Worm (Caenorhabditis elegans): ENCODE results near the gene K10D6.4.

Gene K10D6.4

DNA sequence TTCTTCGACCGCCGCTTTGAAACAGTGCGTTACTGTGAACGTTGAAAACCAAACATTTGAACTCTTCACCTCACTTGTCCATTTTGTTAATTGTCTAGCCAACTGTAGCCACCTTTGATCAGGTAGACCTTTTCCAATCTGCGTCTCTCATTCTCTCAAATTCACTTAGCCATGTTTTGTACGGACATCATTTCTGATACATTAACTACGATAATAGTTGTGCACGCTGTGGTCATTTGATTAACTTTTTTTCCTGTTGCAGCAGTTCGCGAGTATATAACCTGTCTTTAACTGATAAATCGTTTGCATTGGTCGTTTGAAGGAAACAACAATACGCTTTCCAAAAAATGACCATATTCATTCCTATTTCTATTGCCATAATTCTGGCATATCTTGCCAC is 15.7 kb downstream of the K10D6.4 start, which contains the start of gene cyp-29A2:
TSS of gene cyp-29A2 (plus strand) at position 190 of the 400 bp plus-strand sequence.
- TF ChIP-seq crh-2 (tag; optimal IDR thresholded peaks at IDR 0.05) (peak; percentile 28), lin-13 (GFP tag; optimal IDR thresholded peaks at IDR 0.05) (no peak), skn-1 (tag; optimal IDR thresholded peaks at IDR 0.05) (no peak), gmeb-1 (tag; optimal IDR thresholded peaks at IDR 0.05) (peak; percentile 23), R02D3.7 (tag; optimal IDR thresholded peaks at IDR 0.05) (no peak), nhr-129 (tag; optimal IDR thresholded peaks at IDR 0.05) (peak; percentile 34), nhr-12 (tag; optimal IDR thresholded peaks at IDR 0.05) (no peak), sma-9 (GFP tag; optimal IDR thresholded peaks at IDR 0.05) (peak; percentile 24), sma-9 (tag; optimal IDR thresholded peaks at IDR 0.05) (no peak), lin-11 (tag; optimal IDR thresholded peaks at IDR 0.05) (no peak), F13H6.1 (tag; optimal IDR thresholded peaks at IDR 0.05) (no peak), snpc-4 (tag; optimal IDR thresholded peaks at IDR 0.05) (no peak)

DNA sequence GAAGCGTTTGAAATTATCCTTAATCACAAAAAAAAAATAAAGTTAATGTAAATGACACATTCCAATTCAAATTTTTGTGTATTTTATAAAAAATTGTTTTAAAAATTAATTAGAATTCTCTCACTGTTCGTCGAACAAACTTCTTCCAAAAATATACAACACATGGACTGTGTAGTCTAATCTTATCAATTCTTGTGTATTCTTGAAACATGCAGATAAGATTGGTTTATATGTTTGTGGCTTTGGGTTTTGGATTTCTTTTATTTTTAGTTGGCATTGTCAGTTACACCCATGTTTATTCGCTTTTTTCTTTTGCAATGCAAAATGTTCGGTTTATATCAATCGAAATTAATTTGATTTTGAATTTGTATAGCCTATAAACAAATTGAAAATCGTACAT is 18.7 kb downstream of the K10D6.4 start:
- TF ChIP-seq R02D3.7 (tag; optimal IDR thresholded peaks at IDR 0.05), result no peak
- no peak for TF ChIP-seq nhr-129 (tag; optimal IDR thresholded peaks at IDR 0.05)
- TF ChIP-seq unc-39 (tag; optimal IDR thresholded peaks at IDR 0.05), result no peak

DNA sequence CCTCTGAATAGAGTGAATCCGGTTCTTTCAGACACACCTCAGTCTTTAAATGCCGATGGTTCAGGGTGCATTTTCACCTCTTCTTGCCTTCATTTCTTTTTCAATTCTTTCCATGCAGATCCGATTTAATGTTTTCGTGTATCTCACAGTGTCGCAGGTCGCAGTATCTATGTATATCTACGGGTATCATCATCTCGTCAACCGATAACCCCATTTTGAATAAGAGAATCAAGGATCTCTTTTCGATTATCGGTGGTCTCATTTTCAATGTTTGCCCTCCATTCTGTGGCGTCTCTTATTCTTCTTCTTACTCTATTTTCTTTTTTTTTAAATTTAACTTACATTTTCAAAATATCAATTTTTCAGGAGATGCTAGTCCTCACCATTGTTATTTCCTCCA is 19.2 kb downstream of the K10D6.4 start, which contains the start of gene T19B10.2:
TSS of gene T19B10.2 (plus strand) at position 367 of the 400 bp plus-strand sequence.
- TF ChIP-seq ZK546.5 (tag; optimal IDR thresholded peaks at IDR 0.05) (no peak), blmp-1 (tag; optimal IDR thresholded peaks at IDR 0.05; ENCODE audit: insufficient read depth) (no peak), elt-1 (tag; optimal IDR thresholded peaks at IDR 0.05) (peak; percentile 87)

DNA sequence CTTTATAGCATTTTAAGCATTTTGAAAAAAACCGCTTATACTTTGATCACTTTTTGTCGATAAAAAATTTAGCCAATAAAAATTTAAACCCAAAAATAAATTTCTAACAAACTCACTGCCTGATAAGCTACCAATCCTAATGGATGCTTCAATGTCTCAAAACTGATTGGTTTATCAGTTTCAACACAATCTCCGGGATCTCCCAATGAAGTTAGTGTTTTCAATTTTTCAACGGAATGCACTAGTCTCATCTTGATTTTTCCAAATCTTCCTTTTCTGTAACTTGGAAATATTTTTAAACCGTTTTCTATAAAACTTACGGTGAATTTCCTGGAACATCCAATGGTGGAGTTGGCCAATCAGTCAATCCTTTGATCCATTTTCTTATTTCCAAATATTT is 22.0 kb downstream of the K10D6.4 start:
- TF ChIP-seq nhr-21 (tag; optimal IDR thresholded peaks at IDR 0.05) (no peak), lin-11 (tag; optimal IDR thresholded peaks at IDR 0.05) (no peak), skn-1 (tag; optimal IDR thresholded peaks at IDR 0.05) (no peak), Y55F3AM.14 (GFP tag; optimal IDR thresholded peaks at IDR 0.05) (no peak), R02D3.7 (tag; optimal IDR thresholded peaks at IDR 0.05) (no peak), unc-39 (tag; optimal IDR thresholded peaks at IDR 0.05) (no peak), nhr-23 (tag; optimal IDR thresholded peaks at IDR 0.05) (no peak), ceh-16 (tag; optimal IDR thresholded peaks at IDR 0.05) (no peak)

DNA sequence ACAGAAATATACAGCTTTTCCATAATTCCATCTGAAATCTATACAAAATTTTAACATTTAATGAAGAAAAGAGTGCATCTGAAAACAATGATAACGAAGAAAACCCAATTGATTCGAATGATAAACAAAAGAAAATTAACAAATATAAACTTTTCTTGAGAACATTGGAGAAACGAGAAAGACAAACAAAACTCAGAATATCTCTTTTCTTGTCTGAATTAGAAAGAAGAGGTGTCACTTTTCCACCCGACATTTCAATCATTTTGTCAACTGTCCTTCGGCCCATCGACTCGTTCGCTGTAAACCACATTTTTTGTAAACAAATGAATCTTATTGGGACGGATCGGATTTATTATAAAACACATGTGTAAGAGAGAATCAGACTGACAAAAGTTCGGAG is 24.3 kb downstream of the K10D6.4 start, which contains the start of gene bgal-1:
TSS of gene bgal-1 (minus strand) at position 38 of the 400 bp plus-strand sequence.
- TF ChIP-seq mab-5 (tag; optimal IDR thresholded peaks at IDR 0.05) (no peak), nhr-23 (tag; optimal IDR thresholded peaks at IDR 0.05) (no peak), dmd-4 (tag; optimal IDR thresholded peaks at IDR 0.05) (no peak), unc-62 (GFP tag; optimal IDR thresholded peaks at IDR 0.05) (no peak), fos-1 (tag; optimal IDR thresholded peaks at IDR 0.05) (no peak), peb-1 (tag; optimal IDR thresholded peaks at IDR 0.05) (no peak), mbf-1 (tag; optimal IDR thresholded peaks at IDR 0.05) (no peak), elt-3 (tag; optimal IDR thresholded peaks at IDR 0.05) (no peak), nhr-6 (tag; optimal IDR thresholded peaks at IDR 0.05) (no peak), nhr-237 (tag; optimal IDR thresholded peaks at IDR 0.05) (no peak), lin-11 (tag; optimal IDR thresholded peaks at IDR 0.05) (no peak), alr-1 (tag; optimal IDR thresholded peaks at IDR 0.05) (no peak), ztf-11 (tag; optimal IDR thresholded peaks at IDR 0.05) (no peak), lin-39 (tag; optimal IDR thresholded peaks at IDR 0.05) (no peak), F13H6.1 (tag; optimal IDR thresholded peaks at IDR 0.05) (no peak), elt-1 (tag; optimal IDR thresholded peaks at IDR 0.05) (no peak), Y55F3AM.14 (GFP tag; optimal IDR thresholded peaks at IDR 0.05) (no peak), unc-39 (tag; optimal IDR thresholded peaks at IDR 0.05) (no peak), nhr-21 (tag; optimal IDR thresholded peaks at IDR 0.05) (no peak), ceh-82 (tag; optimal IDR thresholded peaks at IDR 0.05) (no peak), C34F6.9 (tag; optimal IDR thresholded peaks at IDR 0.05) (no peak), sma-3 (GFP tag; optimal IDR thresholded peaks at IDR 0.05) (peak; percentile 4), ztf-4 (tag; optimal IDR thresholded peaks at IDR 0.05) (peak; percentile 25), crh-2 (tag; optimal IDR thresholded peaks at IDR 0.05) (peak; percentile 31), nhr-77 (tag; optimal IDR thresholded peaks at IDR 0.05) (no peak), ZK546.5 (tag; optimal IDR thresholded peaks at IDR 0.05) (no peak), ama-1 (optimal IDR thresholded peaks at IDR 0.05) (peak; percentile 65), nhr-10 (tag; optimal IDR thresholded peaks at IDR 0.05) (no peak), zag-1 (tag; optimal IDR thresholded peaks at IDR 0.05) (no peak), lsy-2 (tag; optimal IDR thresholded peaks at IDR 0.05) (peak in 1 of 2 experiments; percentile 44), nhr-25 (tag; optimal IDR thresholded peaks at IDR 0.05) (peak; percentile 33), nhr-11 (tag; optimal IDR thresholded peaks at IDR 0.05) (no peak), egl-27 (tag; optimal IDR thresholded peaks at IDR 0.05) (no peak), lin-13 (GFP tag; optimal IDR thresholded peaks at IDR 0.05) (peak; percentile 8), ztf-1 (GFP tag; conservative IDR thresholded peaks at IDR 0.05) (no peak), nhr-12 (tag; optimal IDR thresholded peaks at IDR 0.05) (no peak), skn-1 (tag; optimal IDR thresholded peaks at IDR 0.05) (no peak), mdl-1 (tag; optimal IDR thresholded peaks at IDR 0.05) (no peak)

Data from whole organism, L2 larva.